Fruit fly (Drosophila melanogaster): Measurements from ENCODE around the gene CG4174.
A peak's percentile ranks its signal among the peaks of the same experiment; 100 is the strongest.

CG4174 gene

dm6 chr3L:18632187-18632635, 14.5 kb upstream of the CG4174 start (continued):
- no peak for TF ChIP-seq D (optimal IDR thresholded peaks at IDR 0.05)
- no peak for TF ChIP-seq D (GFP tag; optimal IDR thresholded peaks at IDR 0.05)
- TF ChIP-seq sug (tag; optimal IDR thresholded peaks at IDR 0.05) = peak; percentile 56
- peak; percentile 3 for TF ChIP-seq Hmr (GFP tag; optimal IDR thresholded peaks at IDR 0.05)
- no peak for TF ChIP-seq CG10267 (tag; optimal IDR thresholded peaks at IDR 0.05)
- peak; percentile 17 for TF ChIP-seq corto (GFP tag; optimal IDR thresholded peaks at IDR 0.05)
- TF ChIP-seq ro (GFP tag; IDR thresholded peaks at IDR 0.05) = no peak
- TF ChIP-seq ssp (GFP tag; IDR thresholded peaks at IDR 0.05) = no peak
- peak; percentile 32 for TF ChIP-seq HmgZ (tag; optimal IDR thresholded peaks at IDR 0.05)

dm6 chr3L:18629874-18630273, 12.1 kb upstream of the CG4174 start:
- TF ChIP-seq CG2199 (GFP tag; IDR thresholded peaks at IDR 0.05) (peak; percentile 86), crol (GFP tag; IDR thresholded peaks at IDR 0.05) (peak; percentile 59; the same call in 1 of the 2 replicates), zen (tag; optimal IDR thresholded peaks at IDR 0.05) (peak; percentile 0), CG18599 (GFP tag; optimal IDR thresholded peaks at IDR 0.05) (peak; percentile 13), CG13894 (tag; optimal IDR thresholded peaks at IDR 0.05) (peak; percentile 55), CG12104 (GFP tag; optimal IDR thresholded peaks at IDR 0.05) (no peak), Stat92E (GFP tag; optimal IDR thresholded peaks at IDR 0.05) (peak in 1 of 3 experiments; percentile 97), CG8290 (GFP tag; optimal IDR thresholded peaks at IDR 0.05) (peak; percentile 28), CG8290 (tag; optimal IDR thresholded peaks at IDR 0.05) (no peak), Gsc (GFP tag; IDR thresholded peaks at IDR 0.05) (no peak), gsb-n (tag; optimal IDR thresholded peaks at IDR 0.05) (peak; percentile 28)

- TF ChIP-seq exex (tag; optimal IDR thresholded peaks at IDR 0.05) (peak; percentile 10), twi (tag; optimal IDR thresholded peaks at IDR 0.05) (no peak), Dip2 (GFP tag; IDR thresholded peaks at IDR 0.05) (no peak), rib (GFP tag; IDR thresholded peaks at IDR 0.05) (peak; percentile 65; the same call in 1 of the 2 replicates), Med (GFP tag) (peak; percentile 38), gsb-n (tag; optimal IDR thresholded peaks at IDR 0.05) (no peak), CG12769 (tag; optimal IDR thresholded peaks at IDR 0.05) (peak; percentile 60), vvl (GFP tag; IDR thresholded peaks at IDR 0.05) (peak; percentile 82), HmgD (GFP tag; optimal IDR thresholded peaks at IDR 0.05) (no peak), Hr39 (optimal IDR thresholded peaks at IDR 0.05) (peak; percentile 52), CG6175 (GFP tag; IDR thresholded peaks at IDR 0.05) (0 out of 3 replicates have a peak, but pooled peaks have one; percentile 39), CG2875 (GFP tag; optimal IDR thresholded peaks at IDR 0.05) (no peak), sim (GFP tag; IDR thresholded peaks at IDR 0.05) (no peak), crol (GFP tag; IDR thresholded peaks at IDR 0.05) (peak; percentile 79), chinmo (GFP tag; IDR thresholded peaks at IDR 0.05; ENCODE audit: partially characterized antibody) (peak; percentile 66; the same call in 1 of the 4 replicates), Mrtf (GFP tag; IDR thresholded peaks at IDR 0.05) (no peak), CG31365 (tag; optimal IDR thresholded peaks at IDR 0.05) (no peak), Poxn (GFP tag; IDR thresholded peaks at IDR 0.05) (no peak), abd-A (tag; optimal IDR thresholded peaks at IDR 0.05) (peak; percentile 9)
Measured at dm6 chr3L:18628458-18628857, 10.7 kb upstream of the CG4174 start.

All from whole organism, embryonic.